Worm (Caenorhabditis elegans): Measurements from ENCODE around the gene C14E2.3.

C14E2.3 gene

DNA sequence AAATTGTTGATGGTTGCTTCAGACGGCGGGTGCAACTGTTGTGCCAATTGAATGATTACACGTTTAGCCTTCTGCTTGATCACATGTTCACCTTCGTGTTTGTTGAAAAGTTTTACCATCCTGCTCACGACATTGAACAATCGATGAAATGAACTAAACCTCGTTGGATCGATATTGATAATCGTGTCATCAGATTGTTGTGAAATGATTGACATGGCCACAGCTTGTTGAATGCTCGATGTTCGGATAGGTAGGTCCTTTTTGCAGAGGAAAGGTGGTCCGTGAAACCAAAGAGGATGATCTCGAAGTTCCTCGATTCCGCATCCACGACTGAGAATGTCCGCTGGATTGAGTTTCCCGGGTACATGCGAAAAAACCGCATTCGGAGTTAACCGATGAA, 41.7 kb downstream of the C14E2.3 start:
- TF ChIP-seq lin-13 (GFP tag; optimal IDR thresholded peaks at IDR 0.05) (no peak), nhr-21 (tag; optimal IDR thresholded peaks at IDR 0.05) (no peak), nhr-129 (tag; optimal IDR thresholded peaks at IDR 0.05) (no peak), fos-1 (tag; optimal IDR thresholded peaks at IDR 0.05) (no peak), elt-1 (tag; optimal IDR thresholded peaks at IDR 0.05) (no peak), alr-1 (tag; optimal IDR thresholded peaks at IDR 0.05) (no peak), F13H6.1 (tag; optimal IDR thresholded peaks at IDR 0.05) (no peak), Y55F3AM.14 (GFP tag; optimal IDR thresholded peaks at IDR 0.05) (no peak), egl-27 (tag; optimal IDR thresholded peaks at IDR 0.05) (no peak), unc-62 (GFP tag; optimal IDR thresholded peaks at IDR 0.05) (no peak), snpc-4 (tag; optimal IDR thresholded peaks at IDR 0.05) (no peak), nhr-23 (tag; optimal IDR thresholded peaks at IDR 0.05) (no peak), zag-1 (tag; optimal IDR thresholded peaks at IDR 0.05) (no peak), crh-2 (tag; optimal IDR thresholded peaks at IDR 0.05) (no peak), nhr-77 (tag; optimal IDR thresholded peaks at IDR 0.05) (no peak)

All from whole organism, L2 larva.